Worm (Caenorhabditis elegans) whole organism, L2 larva: ENCODE results near the gene acp-2.

Experiments
- Y55F3AM.14 ChIP-seq: fragments of 200-800 bp; sonication (Bioruptor generic); optimal IDR thresholded peaks from 2 replicates; lab custom pipeline; 2018; ENCODE audit warnings: mild to moderate bottlenecking, missing genetic modification characterization, missing compliant biosample characterization
- gmeb-1 ChIP-seq: fragments of 150-350 bp; optimal IDR thresholded peaks from 2 replicates; lab custom pipeline; 2014; ENCODE audit warnings: missing biosample characterization, missing genetic modification characterization
- lsy-2 ChIP-seq, 2 experiments: fragments of 150-350 bp in 1 of 2; sonication (generic microtip) in 1 of 2; optimal IDR thresholded peaks; 2 replicates each; lab custom pipeline; 2014 to 2017; ENCODE audit warnings: missing biosample characterization in 2 of 2, missing genetic modification characterization in 2 of 2
- mdl-1 ChIP-seq, 2 experiments: fragments of 150-350 bp in 1 of 2; sonication (generic microtip) in 1 of 2; optimal IDR thresholded peaks; 2 replicates each; lab custom pipeline; 2017; ENCODE audit warnings: missing biosample characterization in 2 of 2, missing genetic modification characterization in 2 of 2
- nhr-129 ChIP-seq: fragments of 150-350 bp; optimal IDR thresholded peaks from 2 replicates; lab custom pipeline; 2014; ENCODE audit warnings: missing biosample characterization, missing genetic modification characterization
- nhr-23 ChIP-seq: fragments of 150-350 bp; optimal IDR thresholded peaks from 2 replicates; lab custom pipeline; 2014; ENCODE audit warnings: missing biosample characterization, missing genetic modification reagents, missing genetic modification characterization
- nhr-6 ChIP-seq: fragments of 150-350 bp; optimal IDR thresholded peaks from 2 replicates; lab custom pipeline; 2014; ENCODE audit warnings: missing biosample characterization, missing genetic modification characterization
- nhr-77 ChIP-seq: fragments of 150-350 bp; optimal IDR thresholded peaks from 2 replicates; lab custom pipeline; 2014; ENCODE audit warnings: missing biosample characterization, missing genetic modification characterization
- unc-62 ChIP-seq: fragments of 150-350 bp; optimal IDR thresholded peaks from 2 replicates; lab custom pipeline; 2014; ENCODE audit warnings: missing biosample characterization, missing genetic modification reagents, missing genetic modification characterization

ce11 chrII:8435005-8435404 lies 3.2 kb upstream of the acp-2 start, which contains the start of gene acp-4:
- TF ChIP-seq nhr-6 (tag; lab: Kevin White, UChicago) (no peak), nhr-23 (tag; lab: Kevin White, UChicago) (no peak), mdl-1 (tag; optimal IDR thresholded peaks at IDR 0.05; lab: Kevin White, UChicago) (no peak), lsy-2 (tag; optimal IDR thresholded peaks at IDR 0.05; lab: Kevin White, UChicago) (no peak), nhr-77 (tag; lab: Kevin White, UChicago) (no peak), gmeb-1 (tag; lab: Kevin White, UChicago) (no peak), unc-62 (GFP tag; lab: Kevin White, UChicago) (no peak), nhr-129 (tag; lab: Kevin White, UChicago) (no peak), Y55F3AM.14 (GFP tag; lab: Kevin White, UChicago) (no peak)
